Worm (Caenorhabditis elegans) whole organism, late embryonic: ENCODE data around the gene hlh-4.

Experiments used
- C08G9.2 ChIP-seq: sonication (generic microtip); optimal IDR thresholded peaks from 2 replicates; lab custom pipeline; 2016; ENCODE audit warnings: mild to moderate bottlenecking, missing genetic modification characterization, moderate library complexity, missing compliant biosample characterization
- F13H6.1 ChIP-seq: sonication (generic microtip); optimal IDR thresholded peaks from 2 replicates; lab custom pipeline; 2016; ENCODE audit warnings: missing genetic modification characterization, missing compliant biosample characterization
- T23F11.4 ChIP-seq: fragments of 200-800 bp; sonication (Bioruptor generic); optimal IDR thresholded peaks from 2 replicates; lab custom pipeline; 2018; ENCODE audit warnings: mild to moderate bottlenecking, missing genetic modification characterization, missing compliant biosample characterization
- ceh-14 ChIP-seq: sonication (generic microtip); optimal IDR thresholded peaks from 2 replicates; lab custom pipeline; 2016; ENCODE audit warnings: missing genotype, missing genetic modification characterization, missing compliant biosample characterization
- ceh-18 ChIP-seq: sonication (generic microtip); optimal IDR thresholded peaks from 2 replicates; lab custom pipeline; 2016; ENCODE audit warnings: missing genetic modification characterization, missing compliant biosample characterization
- ceh-19 ChIP-seq: fragments of 200-800 bp; sonication (Bioruptor generic); optimal IDR thresholded peaks from 2 replicates; lab custom pipeline; 2018; ENCODE audit warnings: mild to moderate bottlenecking, missing genetic modification characterization, missing compliant biosample characterization
- ceh-24 ChIP-seq: sonication (generic microtip); optimal IDR thresholded peaks from 2 replicates; lab custom pipeline; 2016; ENCODE audit warnings: mild to moderate bottlenecking, missing genetic modification characterization, missing compliant biosample characterization
- ceh-31 ChIP-seq: sonication (generic microtip); optimal IDR thresholded peaks from 2 replicates; lab custom pipeline; 2016; ENCODE audit warnings: missing genetic modification characterization, missing compliant biosample characterization
- ceh-34 ChIP-seq: sonication (generic microtip); optimal IDR thresholded peaks from 2 replicates; lab custom pipeline; 2016; ENCODE audit warnings: mild to moderate bottlenecking, missing genetic modification characterization, missing compliant biosample characterization
- ceh-45 ChIP-seq: fragments of 200-800 bp; sonication (Bioruptor generic); IDR thresholded peaks from 2 replicates; pipeline ENCODE4 v1.3.6; 2022; ENCODE audit warnings: missing genetic modification reagents, missing genetic modification characterization, missing compliant biosample characterization
- ceh-6 ChIP-seq: fragments of 200-800 bp; sonication (Bioruptor generic); optimal IDR thresholded peaks from 2 replicates; lab custom pipeline; 2018; ENCODE audit warnings: mild to moderate bottlenecking, missing genetic modification characterization, missing compliant biosample characterization
- ceh-9 ChIP-seq: sonication (generic microtip); optimal IDR thresholded peaks from 2 replicates; lab custom pipeline; 2016; ENCODE audit warnings: mild to moderate bottlenecking, missing genetic modification characterization, inconsistent platforms, missing compliant biosample characterization
- dve-1 ChIP-seq: sonication (generic microtip); optimal IDR thresholded peaks from 2 replicates; lab custom pipeline; 2017; ENCODE audit warnings: antibody characterized with exemption, mild to moderate bottlenecking, missing genetic modification characterization, missing compliant biosample characterization
- elt-2 ChIP-seq: sonication (generic microtip); optimal IDR thresholded peaks from 2 replicates; lab custom pipeline; 2016; ENCODE audit warnings: missing genetic modification reagents, missing genetic modification characterization, missing compliant biosample characterization
- fax-1 ChIP-seq: sonication (generic microtip); optimal IDR thresholded peaks from 2 replicates; lab custom pipeline; 2016; ENCODE audit warnings: missing genotype, missing genetic modification characterization, missing compliant biosample characterization
- hlh-15 ChIP-seq: sonication (generic microtip); optimal IDR thresholded peaks from 2 replicates; lab custom pipeline; 2016; ENCODE audit warnings: missing genetic modification characterization, missing compliant biosample characterization
- lim-6 ChIP-seq: sonication (generic microtip); optimal IDR thresholded peaks from 2 replicates; lab custom pipeline; 2016; ENCODE audit warnings: missing genetic modification characterization, missing compliant biosample characterization
- nfya-1 ChIP-seq: sonication (generic microtip); optimal IDR thresholded peaks from 2 replicates; lab custom pipeline; 2017; ENCODE audit warnings: missing genetic modification characterization, mild to moderate bottlenecking, missing compliant biosample characterization, antibody characterized with exemption, moderate library complexity
- nhr-232 ChIP-seq: sonication (generic microtip); optimal IDR thresholded peaks from 2 replicates; lab custom pipeline; 2016; ENCODE audit warnings: missing genetic modification characterization, missing compliant biosample characterization
- odd-2 ChIP-seq: sonication (generic microtip); optimal IDR thresholded peaks from 2 replicates; lab custom pipeline; 2017; ENCODE audit warnings: antibody characterized with exemption, mild to moderate bottlenecking, missing genetic modification characterization, missing compliant biosample characterization
- pat-9 ChIP-seq: fragments of 200-800 bp; sonication (Bioruptor generic); optimal IDR thresholded peaks from 2 replicates; lab custom pipeline; 2018; ENCODE audit warnings: mild to moderate bottlenecking, missing genetic modification characterization, moderate library complexity, missing compliant biosample characterization
- pha-2 ChIP-seq: sonication (generic microtip); optimal IDR thresholded peaks from 2 replicates; lab custom pipeline; 2017; ENCODE audit warnings: mild to moderate bottlenecking, missing genetic modification characterization, missing compliant biosample characterization
- sox-2 ChIP-seq: fragments of 200-800 bp; sonication (Bioruptor generic); IDR thresholded peaks from 2 replicates; pipeline ENCODE4 v1.3.6; 2022; ENCODE audit warnings: missing genetic modification reagents, missing genetic modification characterization, missing compliant biosample characterization
- sox-4 ChIP-seq: sonication (generic microtip); optimal IDR thresholded peaks from 2 replicates; lab custom pipeline; 2017; ENCODE audit warnings: mild to moderate bottlenecking, missing genetic modification characterization, inconsistent platforms, missing compliant biosample characterization
- syd-9 ChIP-seq: sonication (generic microtip); optimal IDR thresholded peaks from 2 replicates; lab custom pipeline; 2016; ENCODE audit warnings: mild to moderate bottlenecking, missing genetic modification characterization, moderate library complexity, missing compliant biosample characterization
- tbx-2 ChIP-seq: sonication (generic microtip); optimal IDR thresholded peaks from 2 replicates; lab custom pipeline; 2016; ENCODE audit warnings: missing genetic modification characterization, missing compliant biosample characterization
- ttx-3 ChIP-seq: sonication (generic microtip); optimal IDR thresholded peaks from 2 replicates; lab custom pipeline; 2016; ENCODE audit warnings: missing genetic modification reagents, missing genetic modification characterization, missing compliant biosample characterization
- unc-3 ChIP-seq, 2 experiments: fragments of 200-800 bp in 1 of 2; sonication (Bioruptor generic) in 1 of 2; sonication (generic microtip) in 1 of 2; conservative IDR thresholded peaks in 1 of 2; optimal IDR thresholded peaks in 1 of 2; 2 replicates each; pipeline versions ENCODE4 v1.3.6 to Lab custom; 2016 to 2022; ENCODE audit warnings: missing compliant biosample characterization in 2 of 2, missing genetic modification characterization in 2 of 2, missing genetic modification reagents in 1 of 2
- unc-42 ChIP-seq: sonication (generic microtip); optimal IDR thresholded peaks from 2 replicates; lab custom pipeline; 2016; ENCODE audit warnings: missing genotype, missing genetic modification characterization, missing compliant biosample characterization
- unc-86 ChIP-seq: sonication (generic microtip); optimal IDR thresholded peaks from 2 replicates; lab custom pipeline; 2016; ENCODE audit warnings: missing genetic modification characterization, missing compliant biosample characterization
- ztf-16 ChIP-seq: sonication (generic microtip); optimal IDR thresholded peaks from 2 replicates; lab custom pipeline; 2017; ENCODE audit warnings: missing genetic modification characterization, missing compliant biosample characterization

The hlh-4 gene

DNA sequence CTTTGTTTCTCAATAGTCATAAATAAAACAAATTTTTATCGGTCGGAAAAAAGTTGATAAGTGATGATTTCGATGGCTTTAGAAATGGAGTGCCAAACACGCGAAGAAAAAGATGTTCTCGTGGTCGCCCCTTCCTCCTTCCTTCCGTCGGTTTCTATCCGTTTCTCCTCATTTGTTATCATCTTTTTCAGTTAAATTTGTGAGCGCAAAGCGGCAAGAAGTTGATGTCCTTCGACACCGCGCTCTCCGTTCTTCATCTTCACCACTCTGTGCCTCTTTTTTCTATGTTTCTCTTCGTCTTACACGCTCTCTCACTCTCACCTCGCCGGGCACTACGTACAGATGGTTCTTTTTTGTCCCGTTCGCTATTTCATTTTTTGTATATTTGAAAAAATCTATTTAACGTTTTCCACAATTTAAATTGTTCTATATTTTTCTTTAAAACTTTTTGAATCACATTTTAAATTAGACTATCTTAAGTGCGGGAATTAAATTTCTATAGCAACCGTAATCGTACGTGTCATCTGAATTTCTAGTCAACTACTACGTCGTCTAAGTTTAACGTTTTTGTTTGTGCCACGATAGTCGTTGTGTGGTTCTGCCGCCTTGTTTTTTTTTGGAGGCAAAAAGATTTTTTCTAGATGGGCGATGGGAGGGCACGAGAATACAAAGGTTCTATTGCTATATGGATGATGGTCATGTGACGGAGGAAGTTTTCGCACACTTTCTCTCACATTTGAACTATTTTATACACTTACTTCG is 40.0 kb downstream of the hlh-4 start:
- TF ChIP-seq elt-2 (tag; lab: Kevin White, UChicago) (peak; percentile 5), lim-6 (tag; lab: Kevin White, UChicago) (no peak), dve-1 (tag; lab: Kevin White, UChicago) (no peak), ceh-18 (tag; lab: Kevin White, UChicago) (no peak)

DNA sequence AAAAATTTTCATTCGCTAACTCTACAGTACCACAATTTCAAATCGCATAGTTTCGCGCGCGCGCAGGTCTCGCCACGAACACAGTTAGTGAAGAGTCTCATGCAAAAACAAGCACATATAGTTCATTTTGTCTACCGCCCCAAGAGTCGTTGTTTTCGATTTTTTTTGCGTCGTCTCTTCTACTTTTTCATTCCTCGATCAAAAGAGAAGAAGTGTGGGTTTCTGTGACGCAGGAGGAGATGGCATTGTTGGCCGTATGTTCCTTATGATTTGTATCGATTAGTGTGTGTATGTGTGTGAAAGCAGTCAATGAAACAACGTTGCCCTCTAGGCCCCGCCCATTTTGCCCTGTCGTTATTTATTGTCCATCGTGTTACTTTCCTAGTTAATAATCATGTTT is 41.0 kb downstream of the hlh-4 start:
- TF ChIP-seq ceh-18 (tag; lab: Kevin White, UChicago) (no peak), sox-2 (no peak), T23F11.4 (GFP tag; lab: Kevin White, UChicago) (no peak), ceh-24 (tag; lab: Kevin White, UChicago) (no peak), ceh-19 (no peak), ceh-9 (tag; lab: Kevin White, UChicago) (no peak), hlh-15 (tag; lab: Kevin White, UChicago) (no peak), ztf-16 (tag; lab: Kevin White, UChicago) (no peak)

DNA sequence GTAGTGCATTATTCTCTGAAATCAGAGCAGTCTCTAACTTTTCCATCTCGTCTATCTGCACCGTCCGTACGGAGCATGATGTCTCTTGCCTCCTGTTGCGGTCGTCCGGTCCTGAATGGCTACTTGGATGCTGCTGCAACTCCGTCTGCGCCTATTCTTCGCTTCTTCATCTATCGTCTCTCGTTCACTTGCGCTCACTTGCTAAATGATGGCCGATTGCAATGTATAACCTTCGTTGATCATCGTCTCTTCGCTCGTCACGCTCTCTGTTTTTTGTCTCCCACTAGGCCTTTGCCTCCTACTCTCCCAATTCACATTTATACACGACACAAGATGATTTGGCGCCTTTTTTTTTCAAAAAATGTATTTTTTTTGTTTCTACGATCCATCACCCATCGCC is 41.5 kb downstream of the hlh-4 start:
- TF ChIP-seq nfya-1 (peak; percentile 70), ceh-34 (tag; lab: Kevin White, UChicago) (peak; percentile 18), ceh-6 (GFP tag; lab: Kevin White, UChicago) (no peak), unc-86 (peak; percentile 3), F13H6.1 (tag; lab: Kevin White, UChicago) (peak; percentile 59), ceh-18 (tag; lab: Kevin White, UChicago) (peak; percentile 53), tbx-2 (tag; lab: Kevin White, UChicago) (peak; percentile 34), ttx-3 (tag; lab: Kevin White, UChicago) (no peak), ceh-31 (tag; lab: Kevin White, UChicago) (peak; percentile 6)
- TF ChIP-seq, all 69 proteins: peak for 7

DNA sequence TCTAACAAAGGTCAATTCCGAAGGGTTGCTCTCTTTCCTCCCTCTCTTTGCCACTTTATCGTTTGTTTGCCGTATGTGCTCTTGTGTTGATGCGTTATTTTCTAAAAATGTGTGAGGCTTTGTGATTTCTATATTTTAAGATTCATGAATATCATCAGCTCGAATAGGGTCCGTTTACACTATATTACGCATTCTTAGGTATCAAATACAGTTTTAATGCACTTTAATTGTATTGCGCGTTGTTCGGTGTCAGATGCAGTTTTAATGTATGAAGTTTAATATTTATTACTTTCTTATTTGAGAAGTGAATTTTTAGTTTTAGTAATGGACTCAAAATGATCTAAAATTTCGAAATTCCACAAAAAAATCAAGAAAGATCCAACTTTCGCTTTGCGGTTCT is 42.4 kb downstream of the hlh-4 start, which contains the start of gene bud-31:
TSS of gene bud-31 (minus strand) at position 101 of the 400 bp plus-strand sequence.
- TF ChIP-seq pat-9 (no peak), pha-2 (tag; lab: Kevin White, UChicago) (no peak), ceh-45 (GFP tag; lab: Robert Waterston, UW) (no peak)

DNA sequence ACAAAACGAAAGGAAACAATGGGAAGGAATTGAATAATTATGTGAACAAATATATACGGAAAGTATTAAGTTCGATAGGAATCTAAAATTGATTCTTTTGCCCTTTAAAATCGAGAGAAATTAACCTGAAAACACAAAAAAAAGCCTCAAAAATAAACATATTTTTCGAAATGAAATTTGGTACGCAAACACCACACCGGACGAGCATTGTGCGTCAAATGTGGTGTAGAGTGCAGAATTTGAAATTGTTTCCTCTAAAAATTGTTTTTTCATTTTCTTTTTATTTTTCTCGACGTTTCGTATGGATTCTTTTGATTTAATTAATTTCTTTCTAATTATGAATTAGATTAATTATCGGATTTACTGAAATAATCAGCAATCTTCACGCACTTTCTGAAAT is 43.5 kb downstream of the hlh-4 start:
- TF ChIP-seq ttx-3 (tag; lab: Kevin White, UChicago) (no peak), unc-42 (tag; lab: Kevin White, UChicago) (peak; percentile 19), ceh-14 (tag; lab: Kevin White, UChicago) (peak; percentile 11), fax-1 (tag; lab: Kevin White, UChicago) (no peak), tbx-2 (tag; lab: Kevin White, UChicago) (no peak)
- TF ChIP-seq, all 69 proteins: peak for 2

DNA sequence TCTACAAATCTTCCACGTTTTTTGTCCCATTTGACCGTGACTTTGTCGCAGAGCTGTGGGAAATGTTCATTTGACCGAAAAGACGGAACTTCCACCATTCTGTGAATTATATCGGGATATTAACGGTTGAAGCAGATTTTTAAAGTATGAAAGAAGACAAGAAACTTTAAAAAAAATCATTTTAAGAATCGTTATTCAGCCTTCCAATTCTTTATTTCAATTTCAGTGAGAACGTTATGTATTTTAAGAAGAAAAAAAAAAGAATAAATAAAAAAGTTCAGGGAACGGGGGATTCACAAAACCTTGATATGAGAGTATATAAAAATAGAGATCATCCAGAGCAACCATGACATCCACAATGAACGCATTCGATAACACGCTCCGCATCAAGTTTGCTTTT is 44.4 kb downstream of the hlh-4 start, which contains the start of gene set-3:
TSS of gene set-3 (minus strand) at position 101 of the 400 bp plus-strand sequence.
- TF ChIP-seq ceh-19, result no peak
- no peak for TF ChIP-seq ceh-6 (GFP tag; lab: Kevin White, UChicago)
- no peak for TF ChIP-seq sox-4 (tag; lab: Kevin White, UChicago)
- no peak for TF ChIP-seq unc-3 (GFP tag; conservative IDR thresholded peaks at IDR 0.05; lab: Robert Waterston, UW)
- no peak for TF ChIP-seq unc-3 (tag; optimal IDR thresholded peaks at IDR 0.05; lab: Kevin White, UChicago)
- TF ChIP-seq syd-9 (tag; lab: Kevin White, UChicago), result no peak
- TF ChIP-seq odd-2 (tag; lab: Kevin White, UChicago), result no peak
- no peak for TF ChIP-seq ttx-3 (tag; lab: Kevin White, UChicago)
- TF ChIP-seq ceh-9 (tag; lab: Kevin White, UChicago), result no peak
- TF ChIP-seq nhr-232 (tag; lab: Kevin White, UChicago), result no peak
- TF ChIP-seq ceh-45 (GFP tag; lab: Robert Waterston, UW), result no peak
- TF ChIP-seq pat-9, result no peak
- TF ChIP-seq dve-1 (tag; lab: Kevin White, UChicago), result no peak
- no peak for TF ChIP-seq unc-42 (tag; lab: Kevin White, UChicago)
- no peak for TF ChIP-seq C08G9.2
